Worm (Caenorhabditis elegans) whole organism, mixed stage, embryonic: ENCODE results near the gene K02C4.2.
A peak's percentile ranks its signal among the peaks of the same experiment; 100 is the strongest.

Source experiments
- M03D4.4 ChIP-seq: sonication (generic microtip); optimal IDR thresholded peaks from 2 replicates; lab custom pipeline; 2017; ENCODE audit warnings: mild to moderate bottlenecking, missing genetic modification characterization, missing compliant biosample characterization
- blmp-1 ChIP-seq: fragments of 150-350 bp; optimal IDR thresholded peaks from 2 replicates; lab custom pipeline; 2014; ENCODE audit warnings: missing biosample characterization, missing genetic modification characterization
- ceh-39 ChIP-seq: fragments of 150-350 bp; optimal IDR thresholded peaks from 2 replicates; lab custom pipeline; 2014; ENCODE audit warnings: missing biosample characterization, missing genetic modification characterization
- ceh-83 ChIP-seq: fragments of 200-800 bp; sonication (Bioruptor generic); optimal IDR thresholded peaks from 2 replicates; lab custom pipeline; 2018; ENCODE audit warnings: mild to moderate bottlenecking, missing genetic modification characterization, missing compliant biosample characterization
- ces-1 ChIP-seq: fragments of 150-350 bp; optimal IDR thresholded peaks from 2 replicates; lab custom pipeline; 2014; ENCODE audit warnings: missing biosample characterization, missing genetic modification reagents, missing genetic modification characterization
- drap-1 ChIP-seq: fragments of 200-800 bp; sonication (Bioruptor generic); optimal IDR thresholded peaks from 3 replicates; lab custom pipeline; 2018; ENCODE audit warnings: mild to moderate bottlenecking, missing genetic modification characterization, missing compliant biosample characterization
- elt-1 ChIP-seq: sonication (generic microtip); optimal IDR thresholded peaks from 2 replicates; lab custom pipeline; 2017; ENCODE audit warnings: missing genetic modification characterization, mild to moderate bottlenecking, missing compliant biosample characterization, antibody characterized with exemption, moderate library complexity, borderline replicate concordance; ENCODE audit not compliant: insufficient read depth
- elt-3 ChIP-seq: fragments of 150-350 bp; optimal IDR thresholded peaks from 2 replicates; lab custom pipeline; 2014; ENCODE audit warnings: missing biosample characterization, missing genetic modification characterization
- flh-1 ChIP-seq: fragments of 200-800 bp; sonication (Bioruptor generic); optimal IDR thresholded peaks from 2 replicates; lab custom pipeline; 2018; ENCODE audit warnings: mild to moderate bottlenecking, missing genetic modification characterization, moderate library complexity, missing compliant biosample characterization
- ham-2 ChIP-seq: fragments of 200-800 bp; sonication (Bioruptor generic); optimal IDR thresholded peaks from 2 replicates; lab custom pipeline; 2018; ENCODE audit warnings: mild to moderate bottlenecking, missing genetic modification characterization, missing compliant biosample characterization
- hlh-1 ChIP-seq: fragments of 150-350 bp; optimal IDR thresholded peaks from 2 replicates; lab custom pipeline; 2014; ENCODE audit warnings: missing biosample characterization, missing genetic modification reagents, missing genetic modification characterization
- lin-13 ChIP-seq: fragments of 150-350 bp; optimal IDR thresholded peaks from 2 replicates; lab custom pipeline; 2014; ENCODE audit warnings: missing biosample characterization, missing genetic modification characterization
- lin-32 ChIP-seq: fragments of 200-800 bp; sonication (Bioruptor generic); optimal IDR thresholded peaks from 2 replicates; lab custom pipeline; 2018; ENCODE audit warnings: mild to moderate bottlenecking, missing genetic modification characterization, missing compliant biosample characterization
- lsy-2 ChIP-seq: fragments of 150-350 bp; optimal IDR thresholded peaks from 2 replicates; lab custom pipeline; 2014; ENCODE audit warnings: missing biosample characterization, missing genetic modification characterization
- mep-1 ChIP-seq: fragments of 150-350 bp; optimal IDR thresholded peaks from 2 replicates; lab custom pipeline; 2017; ENCODE audit warnings: missing biosample characterization, missing genetic modification reagents, missing genetic modification characterization, inconsistent platforms
- mls-2 ChIP-seq: sonication (generic microtip); optimal IDR thresholded peaks from 2 replicates; lab custom pipeline; 2016; ENCODE audit warnings: mild to moderate bottlenecking, missing genetic modification characterization, moderate library complexity, missing compliant biosample characterization
- nhr-12 ChIP-seq: fragments of 150-350 bp; optimal IDR thresholded peaks from 2 replicates; lab custom pipeline; 2014; ENCODE audit warnings: missing biosample characterization, missing genetic modification characterization
- nhr-237 ChIP-seq: fragments of 150-350 bp; optimal IDR thresholded peaks from 2 replicates; lab custom pipeline; 2014; ENCODE audit warnings: missing biosample characterization, missing genetic modification characterization
- nhr-28 ChIP-seq: fragments of 150-350 bp; optimal IDR thresholded peaks from 2 replicates; lab custom pipeline; 2014; ENCODE audit warnings: missing biosample characterization, missing genetic modification characterization
- pha-4 ChIP-seq: fragments of 150-350 bp; optimal IDR thresholded peaks from 2 replicates; lab custom pipeline; 2018; ENCODE audit warnings: missing biosample characterization, missing genetic modification reagents, missing genetic modification characterization
- sem-2 ChIP-seq: fragments of 200-800 bp; sonication (Bioruptor generic); optimal IDR thresholded peaks from 2 replicates; lab custom pipeline; 2018; ENCODE audit warnings: mild to moderate bottlenecking, missing genetic modification characterization, missing compliant biosample characterization
- snpc-4 ChIP-seq: fragments of 150-350 bp; optimal IDR thresholded peaks from 2 replicates; lab custom pipeline; 2014; ENCODE audit warnings: missing biosample characterization, missing genetic modification characterization
- sptf-1 ChIP-seq: sonication (generic microtip); optimal IDR thresholded peaks from 2 replicates; lab custom pipeline; 2017; ENCODE audit warnings: mild to moderate bottlenecking, missing genetic modification characterization, moderate library complexity, missing compliant biosample characterization
- unc-39 ChIP-seq: fragments of 150-350 bp; optimal IDR thresholded peaks from 2 replicates; lab custom pipeline; 2014; ENCODE audit warnings: missing biosample characterization, missing genetic modification characterization
- zip-8 ChIP-seq: fragments of 150-350 bp; optimal IDR thresholded peaks from 2 replicates; lab custom pipeline; 2014; ENCODE audit warnings: missing biosample characterization, missing genetic modification characterization
- ztf-11 ChIP-seq: fragments of 150-350 bp; optimal IDR thresholded peaks from 2 replicates; lab custom pipeline; 2014; ENCODE audit warnings: missing biosample characterization, missing genetic modification characterization

Gene K02C4.2

ce11 chrII:8037863-8038262, 37.7 kb upstream of the K02C4.2 start, which contains the start of gene C08B11.9:
Gene C08B11.9 (minus strand): TSS chrII:8038169.
- TF ChIP-seq nhr-12 (no peak), pha-4 (tag; lab: Kevin White, UChicago) (no peak), mep-1 (tag; lab: Kevin White, UChicago) (no peak), snpc-4 (tag; lab: Kevin White, UChicago) (no peak), ztf-11 (tag; lab: Kevin White, UChicago) (no peak), ces-1 (GFP tag; lab: Kevin White, UChicago) (no peak), unc-39 (tag; lab: Kevin White, UChicago) (no peak), ham-2 (GFP tag; lab: Kevin White, UChicago) (no peak), ceh-39 (tag; lab: Kevin White, UChicago) (no peak), mls-2 (tag; lab: Kevin White, UChicago) (no peak)

ce11 chrII:8039416-8039815, 36.1 kb upstream of the K02C4.2 start, which contains the start of the genes ubh-4 and algn-6:
Gene ubh-4 (minus strand): TSS chrII:8039597.
Gene algn-6 (plus strand): TSS chrII:8039802.
- TF ChIP-seq pha-4 (tag; lab: Kevin White, UChicago) (no peak), nhr-12 (no peak), ztf-11 (tag; lab: Kevin White, UChicago) (no peak), unc-39 (tag; lab: Kevin White, UChicago) (no peak), elt-1 (tag; lab: Kevin White, UChicago) (no peak), snpc-4 (tag; lab: Kevin White, UChicago) (no peak), nhr-237 (no peak), ceh-83 (GFP tag; lab: Kevin White, UChicago) (no peak), ces-1 (GFP tag; lab: Kevin White, UChicago) (no peak), lsy-2 (tag; lab: Kevin White, UChicago) (peak; percentile 90), lin-13 (tag; lab: Kevin White, UChicago) (no peak), sptf-1 (no peak), ceh-39 (tag; lab: Kevin White, UChicago) (peak; percentile 16), nhr-28 (tag; lab: Kevin White, UChicago) (no peak), blmp-1 (tag; lab: Kevin White, UChicago) (no peak), drap-1 (GFP tag; lab: Kevin White, UChicago) (no peak), flh-1 (GFP tag; lab: Kevin White, UChicago) (no peak), zip-8 (tag; lab: Kevin White, UChicago) (no peak), hlh-1 (no peak), mep-1 (tag; lab: Kevin White, UChicago) (peak; percentile 59)
- TF ChIP-seq, all 35 proteins: peak for 3

- TF ChIP-seq mls-2 (tag; lab: Kevin White, UChicago): no peak
- no peak for TF ChIP-seq nhr-237
- TF ChIP-seq ces-1 (GFP tag; lab: Kevin White, UChicago): peak; percentile 88
- no peak for TF ChIP-seq drap-1 (GFP tag; lab: Kevin White, UChicago)
- TF ChIP-seq lsy-2 (tag; lab: Kevin White, UChicago): peak; percentile 33
- no peak for TF ChIP-seq flh-1 (GFP tag; lab: Kevin White, UChicago)
Observed at ce11 chrII:8041642-8042041, 33.9 kb upstream of the K02C4.2 start.

ce11 chrII:8042289-8042688, 33.3 kb upstream of the K02C4.2 start, which contains the start of gene T05H10.1:
Gene T05H10.1 (plus strand): TSS chrII:8042589.
- TF ChIP-seq hlh-1 (no peak), ceh-39 (tag; lab: Kevin White, UChicago) (no peak), nhr-12 (no peak), elt-3 (tag; lab: Kevin White, UChicago) (no peak), unc-39 (tag; lab: Kevin White, UChicago) (no peak), flh-1 (GFP tag; lab: Kevin White, UChicago) (no peak), ceh-83 (GFP tag; lab: Kevin White, UChicago) (no peak), lin-32 (GFP tag; lab: Kevin White, UChicago) (no peak), ham-2 (GFP tag; lab: Kevin White, UChicago) (no peak), snpc-4 (tag; lab: Kevin White, UChicago) (no peak), elt-1 (tag; lab: Kevin White, UChicago) (no peak)

- TF ChIP-seq lin-13 (tag; lab: Kevin White, UChicago) (no peak), M03D4.4 (tag; lab: Kevin White, UChicago) (no peak), nhr-28 (tag; lab: Kevin White, UChicago) (no peak)
- TF ChIP-seq, all 35 proteins: peak for 0
Observed at ce11 chrII:8047264-8047663, 28.3 kb upstream of the K02C4.2 start, which contains the start of gene apn-1. Gene apn-1 (plus strand): TSS chrII:8047564.

- peak; percentile 41 for TF ChIP-seq elt-1 (tag; lab: Kevin White, UChicago)
- no peak for TF ChIP-seq sem-2 (GFP tag; lab: Kevin White, UChicago)
Observed at ce11 chrII:8050477-8050876, 25.1 kb upstream of the K02C4.2 start, which contains the start of gene mtre-1. Gene mtre-1 (minus strand): TSS chrII:8050577.
